Fruit fly (Drosophila melanogaster) whole organism, embryonic: Measurements from ENCODE around the gene Actn.
A peak's percentile ranks its signal among the peaks of the same experiment; 100 is the strongest.

Experiments used
- ATbp ChIP-seq: fragments of 200-800 bp; sonication (Bioruptor generic); optimal IDR thresholded peaks from 2 replicates; lab custom pipeline; 2017; ENCODE audit warnings: missing biosample characterization, mild to moderate bottlenecking, missing genetic modification characterization, missing genetic modification reagents
- CG11456 ChIP-seq: fragments of 200-800 bp; sonication (Bioruptor generic); IDR thresholded peaks from 3 replicates; pipeline ENCODE4 v1.3.6; 2022; ENCODE audit warnings: missing biosample characterization, missing genetic modification characterization
- CG15073 ChIP-seq: fragments of 200-800 bp; sonication (Bioruptor generic); optimal IDR thresholded peaks from 2 replicates; lab custom pipeline; 2016; ENCODE audit warnings: missing biosample characterization, missing genetic modification characterization
- CG1529 ChIP-seq: fragments of 200-800 bp; sonication (Bioruptor generic); optimal IDR thresholded peaks from 3 replicates; lab custom pipeline; 2018; ENCODE audit warnings: missing biosample characterization, missing genetic modification characterization
- CG17359 ChIP-seq: fragments of 200-800 bp; sonication (Bioruptor generic); optimal IDR thresholded peaks from 3 replicates; lab custom pipeline; 2018; ENCODE audit warnings: missing biosample characterization, mild to moderate bottlenecking, missing genetic modification characterization, moderate library complexity
- CG18599 ChIP-seq: fragments of 200-800 bp; sonication (Bioruptor generic); optimal IDR thresholded peaks from 3 replicates; lab custom pipeline; 2017; ENCODE audit warnings: missing biosample characterization, missing genetic modification characterization, mild to moderate bottlenecking, moderate library complexity, missing genetic modification reagents
- CG2120 ChIP-seq: fragments of 200-800 bp; sonication (Bioruptor generic); optimal IDR thresholded peaks from 3 replicates; lab custom pipeline; 2016; ENCODE audit warnings: missing biosample characterization, missing genetic modification characterization
- CG2678 ChIP-seq: fragments of 200-800 bp; sonication (Bioruptor generic); optimal IDR thresholded peaks from 3 replicates; lab custom pipeline; 2019; ENCODE audit warnings: missing biosample characterization, mild to moderate bottlenecking, missing genetic modification characterization, moderate library complexity
- CG2875 ChIP-seq: fragments of 200-800 bp; sonication (Bioruptor generic); optimal IDR thresholded peaks from 2 replicates; lab custom pipeline; 2017; ENCODE audit warnings: missing biosample characterization, mild to moderate bottlenecking, missing genetic modification characterization, missing genetic modification reagents
- CG32532 ChIP-seq: fragments of 200-800 bp; sonication (Bioruptor generic); IDR thresholded peaks from 2 replicates; pipeline ENCODE4 v1.3.6; 2022; ENCODE audit warnings: missing biosample characterization, missing genetic modification characterization
- CG5180 ChIP-seq: fragments of 200-800 bp; sonication (Bioruptor generic); optimal IDR thresholded peaks from 3 replicates; lab custom pipeline; 2017; ENCODE audit warnings: missing biosample characterization, missing genetic modification characterization, mild to moderate bottlenecking, moderate library complexity, missing genetic modification reagents
- CG6254 ChIP-seq: fragments of 200-800 bp; sonication (Bioruptor generic); optimal IDR thresholded peaks from 3 replicates; lab custom pipeline; 2017; ENCODE audit warnings: mild to moderate bottlenecking, missing biosample characterization, missing genetic modification reagents, missing genetic modification characterization
- CG8924 ChIP-seq: fragments of 200-800 bp; optimal IDR thresholded peaks from 3 replicates; lab custom pipeline; 2019; ENCODE audit warnings: missing biosample characterization, mild to moderate bottlenecking, missing genetic modification characterization, moderate library complexity
- CG9215 ChIP-seq: fragments of 200-800 bp; sonication (Bioruptor generic); IDR thresholded peaks from 2 replicates; pipeline ENCODE4 v1.3.6; 2022; ENCODE audit warnings: missing biosample characterization, missing genetic modification characterization
- Camta ChIP-seq: fragments of 200-800 bp; sonication (Bioruptor generic); optimal IDR thresholded peaks from 2 replicates; lab custom pipeline; 2016; ENCODE audit warnings: missing biosample characterization, missing genetic modification characterization
- CoRest ChIP-seq: fragments of 200-800 bp; sonication (Bioruptor generic); optimal IDR thresholded peaks from 3 replicates; lab custom pipeline; 2018; ENCODE audit warnings: missing biosample characterization, mild to moderate bottlenecking, missing genetic modification characterization, moderate library complexity
- D ChIP-seq, 2 experiments: fragments of 200-800 bp in 1 of 2; fragments of >200 bp in 1 of 2; sonication (Bioruptor generic) in 1 of 2; optimal IDR thresholded peaks; 2 replicates in 1 of 2; 3 replicates in 1 of 2; lab custom pipeline; 2017; ENCODE audit warnings: mild to moderate bottlenecking in 1 of 2, missing biosample characterization in 1 of 2, missing genetic modification characterization in 1 of 2, missing genetic modification reagents in 1 of 2
- HLH3B ChIP-seq: fragments of 200-800 bp; sonication (Bioruptor generic); IDR thresholded peaks from 2 replicates; pipeline ENCODE4 v1.3.6; 2022; ENCODE audit warnings: missing biosample characterization, missing genetic modification characterization
- Hr3 ChIP-seq: fragments of 200-800 bp; sonication (Bioruptor generic); optimal IDR thresholded peaks from 3 replicates; lab custom pipeline; 2016; ENCODE audit warnings: missing biosample characterization, missing genetic modification characterization
- Hr51 ChIP-seq, 2 experiments: fragments of 200-800 bp; sonication (Bioruptor generic); optimal IDR thresholded peaks; 2 replicates in 1 of 2; 3 replicates in 1 of 2; lab custom pipeline; 2016 to 2018; ENCODE audit warnings: missing biosample characterization in 2 of 2, missing genetic modification characterization in 2 of 2, mild to moderate bottlenecking in 1 of 2, moderate library complexity in 1 of 2
- Med ChIP-seq: fragments of 200-800 bp; sonication (Bioruptor generic); peaks from one replicate; lab custom pipeline; 2016; ENCODE audit warnings: missing biosample characterization, missing genetic modification characterization, mild to moderate bottlenecking, inconsistent platforms, moderate library complexity
- NfI ChIP-seq: fragments of 200-800 bp; sonication (Bioruptor generic); optimal IDR thresholded peaks from 3 replicates; lab custom pipeline; 2018; ENCODE audit warnings: missing biosample characterization, mild to moderate bottlenecking, missing genetic modification characterization, moderate library complexity
- Ptx1 ChIP-seq: fragments of 200-800 bp; sonication (Bioruptor generic); IDR thresholded peaks from 2 replicates; pipeline ENCODE4 v1.3.6; 2022; ENCODE audit warnings: missing biosample characterization, missing genetic modification characterization
- Rfx ChIP-seq: fragments of 200-800 bp; sonication (Bioruptor generic); IDR thresholded peaks from 2 replicates; pipeline ENCODE4 v1.3.6; 2022; ENCODE audit warnings: missing biosample characterization, missing genetic modification characterization
- Six4 ChIP-seq: fragments of 200-800 bp; sonication (Bioruptor generic); optimal IDR thresholded peaks from 2 replicates; lab custom pipeline; 2016; ENCODE audit warnings: missing biosample characterization, missing genetic modification characterization
- Sox102F ChIP-seq: fragments of 200-800 bp; sonication (Bioruptor generic); optimal IDR thresholded peaks from 2 replicates; lab custom pipeline; 2018; ENCODE audit warnings: missing biosample characterization, mild to moderate bottlenecking, missing genetic modification characterization, moderate library complexity
- ato ChIP-seq: fragments of 200-800 bp; sonication (Bioruptor generic); IDR thresholded peaks from 2 replicates; pipeline ENCODE4 v1.3.6; 2022; ENCODE audit warnings: missing biosample characterization, missing genetic modification characterization; ENCODE audit not compliant: partially characterized antibody
- chm ChIP-seq: fragments of 200-800 bp; sonication (Bioruptor generic); IDR thresholded peaks from 2 replicates; pipeline ENCODE4 v1.3.6; 2022; ENCODE audit warnings: missing biosample characterization, missing genetic modification characterization
- fd64A ChIP-seq: fragments of 200-800 bp; sonication (Bioruptor generic); optimal IDR thresholded peaks from 3 replicates; lab custom pipeline; 2018; ENCODE audit warnings: missing biosample characterization, mild to moderate bottlenecking, missing genetic modification characterization
- gem ChIP-seq: fragments of 200-800 bp; sonication (Bioruptor generic); optimal IDR thresholded peaks from 2 replicates; lab custom pipeline; 2019; ENCODE audit warnings: missing biosample characterization, mild to moderate bottlenecking, missing genetic modification characterization, moderate library complexity
- hkb ChIP-seq, 2 experiments: fragments of 200-800 bp in 1 of 2; fragments of >200 bp in 1 of 2; sonication (Bioruptor generic) in 1 of 2; IDR thresholded peaks in 1 of 2; optimal IDR thresholded peaks in 1 of 2; 2 replicates each; pipeline versions ENCODE4 v1.3.6 to Lab custom; 2017 to 2022; ENCODE audit warnings: missing biosample characterization in 1 of 2, missing genetic modification characterization in 1 of 2
- ind ChIP-seq: fragments of 200-800 bp; sonication (Bioruptor generic); optimal IDR thresholded peaks from 3 replicates; lab custom pipeline; 2016; ENCODE audit warnings: missing biosample characterization, missing genetic modification characterization
- jumu ChIP-seq: fragments of 200-800 bp; sonication (Bioruptor generic); optimal IDR thresholded peaks from 3 replicates; lab custom pipeline; 2016; ENCODE audit warnings: missing biosample characterization, missing genetic modification characterization
- kah ChIP-seq: fragments of 200-800 bp; sonication (Bioruptor generic); optimal IDR thresholded peaks from 2 replicates; lab custom pipeline; 2018; ENCODE audit warnings: missing biosample characterization, mild to moderate bottlenecking, missing genetic modification characterization
- lilli ChIP-seq: fragments of 200-800 bp; sonication (Bioruptor generic); optimal IDR thresholded peaks from 3 replicates; lab custom pipeline; 2016; ENCODE audit warnings: missing biosample characterization, missing genetic modification characterization
- mam ChIP-seq: fragments of 200-800 bp; sonication (Bioruptor generic); optimal IDR thresholded peaks from 3 replicates; lab custom pipeline; 2016; ENCODE audit warnings: missing biosample characterization, missing genetic modification characterization
- nmo ChIP-seq: fragments of 200-800 bp; sonication (Bioruptor generic); optimal IDR thresholded peaks from 2 replicates; lab custom pipeline; 2018; ENCODE audit warnings: missing biosample characterization, mild to moderate bottlenecking, missing genetic modification characterization, moderate library complexity
- oc ChIP-seq: fragments of 200-800 bp; sonication (Bioruptor generic); optimal IDR thresholded peaks from 2 replicates; lab custom pipeline; 2018; ENCODE audit warnings: missing biosample characterization, mild to moderate bottlenecking, missing genetic modification characterization, moderate library complexity
- odd ChIP-seq: fragments of 200-800 bp; sonication (Bioruptor generic); optimal IDR thresholded peaks from 2 replicates; lab custom pipeline; 2017; ENCODE audit warnings: missing biosample characterization, mild to moderate bottlenecking, missing genetic modification characterization
- pan ChIP-seq, 4 experiments: fragments of >200 bp in 3 of 4; fragments of 200-800 bp in 1 of 4; sonication (Bioruptor generic) in 1 of 4; optimal IDR thresholded peaks in 3 of 4; IDR thresholded peaks in 1 of 4; 2 replicates each; pipeline versions ENCODE4 v1.3.6 to Lab custom; 2017 to 2022; ENCODE audit warnings: missing biosample characterization in 2 of 4, missing genetic modification characterization in 2 of 4, mixed read lengths in 1 of 4
- pnt ChIP-seq: fragments of 200-800 bp; sonication (Bioruptor generic); optimal IDR thresholded peaks from 3 replicates; lab custom pipeline; 2016; ENCODE audit warnings: missing biosample characterization, missing genetic modification characterization
- row ChIP-seq: fragments of 200-800 bp; sonication (Bioruptor generic); IDR thresholded peaks from 3 replicates; pipeline ENCODE4 v1.3.6; 2022; ENCODE audit warnings: missing biosample characterization, missing genetic modification characterization
- sens ChIP-seq: fragments of 200-800 bp; sonication (Bioruptor generic); peaks from one replicate; lab custom pipeline; 2016; ENCODE audit warnings: missing biosample characterization, missing genetic modification characterization
- sisA ChIP-seq: fragments of 200-800 bp; sonication (Bioruptor generic); IDR thresholded peaks from 2 replicates; pipeline ENCODE4 v1.3.6; 2022; ENCODE audit warnings: missing biosample characterization, missing genetic modification characterization
- sna ChIP-seq: fragments of 200-800 bp; sonication (Bioruptor generic); IDR thresholded peaks from 2 replicates; pipeline ENCODE4 v1.3.6; 2022; ENCODE audit warnings: missing biosample characterization, missing genetic modification characterization; ENCODE audit not compliant: partially characterized antibody
- vfl ChIP-seq: fragments of 200-800 bp; sonication (Bioruptor generic); optimal IDR thresholded peaks from 2 replicates; lab custom pipeline; 2016; ENCODE audit warnings: missing biosample characterization, missing genetic modification characterization
- zfh1 ChIP-seq: fragments of 200-800 bp; sonication (Bioruptor generic); IDR thresholded peaks from 3 replicates; pipeline ENCODE4 v1.3.6; 2022; ENCODE audit warnings: missing biosample characterization, missing genetic modification characterization

Gene Actn

dm6 chrX:2036800-2037488 is 5.2 kb downstream of the Actn start (continued):
- TF ChIP-seq ato (GFP tag; lab: Robert Waterston, UW), result no peak
- peak; percentile 19; the same call in 1 of the 2 replicates for TF ChIP-seq CG32532
- TF ChIP-seq CG9215 (GFP tag; lab: Robert Waterston, UW), result peak; percentile 28; the same call in 1 of the 2 replicates
- TF ChIP-seq CG2875 (GFP tag; lab: Kevin White, UChicago), result no peak
- peak; percentile 33 for TF ChIP-seq ind (GFP tag; lab: Kevin White, UChicago)
- TF ChIP-seq Hr3, result peak; percentile 25
- TF ChIP-seq D (optimal IDR thresholded peaks at IDR 0.05; lab: Kevin White, UChicago), result no peak
- TF ChIP-seq D (GFP tag; optimal IDR thresholded peaks at IDR 0.05; lab: Kevin White, UChicago), result peak; percentile 10
- peak; percentile 19 for TF ChIP-seq ATbp (GFP tag; lab: Kevin White, UChicago)
- no peak for TF ChIP-seq CG15073
- TF ChIP-seq mam (GFP tag; lab: Kevin White, UChicago), result peak; percentile 7
- no peak for TF ChIP-seq CG8924 (tag; lab: Kevin White, UChicago)
- TF ChIP-seq row (GFP tag; lab: Robert Waterston, UW), result peak; percentile 92
- TF ChIP-seq CG1529, result peak; percentile 4
- TF ChIP-seq fd64A, result no peak
- TF ChIP-seq chm (GFP tag; lab: Robert Waterston, UW), result 0 out of 2 replicates have a peak, but pooled peaks have one; percentile 14
- TF ChIP-seq Sox102F (GFP tag; lab: Kevin White, UChicago), result peak; percentile 41
- TF ChIP-seq NfI (GFP tag; lab: Kevin White, UChicago), result peak; percentile 3
- peak; percentile 17 for TF ChIP-seq CG17359 (tag; lab: Kevin White, UChicago)
- no peak for TF ChIP-seq hkb (optimal IDR thresholded peaks at IDR 0.05; lab: Kevin White, UChicago)
- TF ChIP-seq hkb (GFP tag; IDR thresholded peaks at IDR 0.05; lab: Robert Waterston, UW), result 0 out of 2 replicates have a peak, but pooled peaks have one; percentile 15
- no peak for TF ChIP-seq HLH3B (GFP tag; lab: Robert Waterston, UW)
- peak; percentile 86 for TF ChIP-seq CG6254 (GFP tag; lab: Kevin White, UChicago)
- peak; percentile 85 for TF ChIP-seq CG5180
- TF ChIP-seq oc, result no peak
- TF ChIP-seq odd (GFP tag; lab: Kevin White, UChicago), result no peak
- TF ChIP-seq Rfx (GFP tag; lab: Robert Waterston, UW), result peak; percentile 25; the same call in 1 of the 2 replicates
- TF ChIP-seq sna (GFP tag; lab: Robert Waterston, UW), result no peak
- peak; percentile 62 for TF ChIP-seq kah (GFP tag; lab: Kevin White, UChicago)
- no peak for TF ChIP-seq CG11456
- TF ChIP-seq pan (optimal IDR thresholded peaks at IDR 0.05; lab: Kevin White, UChicago), result peak in 1 of 2 experiments; percentile 14
- TF ChIP-seq pan (GFP tag; optimal IDR thresholded peaks at IDR 0.05 in 1 of 2, IDR thresholded peaks at IDR 0.05 in 1 of 2), result no peak
- peak; percentile 24 for TF ChIP-seq CG2120 (GFP tag; lab: Kevin White, UChicago)
- peak; percentile 12 for TF ChIP-seq CG18599 (GFP tag; lab: Kevin White, UChicago)
- peak; percentile 32 for TF ChIP-seq jumu
- TF ChIP-seq Ptx1 (GFP tag; lab: Robert Waterston, UW), result peak; percentile 18; the same call in 1 of the 2 replicates
- peak; percentile 44 for TF ChIP-seq gem (tag; lab: Kevin White, UChicago)
- TF ChIP-seq sens, result peak; percentile 90
- TF ChIP-seq Six4 (GFP tag; lab: Kevin White, UChicago), result peak; percentile 16
- 0 out of 3 replicates have a peak, but pooled peaks have one; percentile 15 for TF ChIP-seq zfh1 (GFP tag; lab: Robert Waterston, UW)
- TF ChIP-seq CoRest (tag; lab: Kevin White, UChicago), result peak; percentile 40
- TF ChIP-seq lilli, result peak; percentile 28
- TF ChIP-seq nmo (GFP tag; lab: Kevin White, UChicago), result peak; percentile 30
- TF ChIP-seq Camta (GFP tag; lab: Kevin White, UChicago), result peak; percentile 31
- no peak for TF ChIP-seq vfl (GFP tag; lab: Kevin White, UChicago)
- peak; percentile 31 for TF ChIP-seq pnt (GFP tag; lab: Kevin White, UChicago)
- TF ChIP-seq sisA (GFP tag; lab: Robert Waterston, UW), result peak; percentile 40; the same call in 1 of the 2 replicates
- TF ChIP-seq Hr51 (GFP tag; optimal IDR thresholded peaks at IDR 0.05; lab: Kevin White, UChicago), result peak in 1 of 2 experiments; percentile 30
- TF ChIP-seq CG2678 (tag; lab: Kevin White, UChicago), result peak; percentile 42
- TF ChIP-seq Med (GFP tag; lab: Kevin White, UChicago), result peak; percentile 77
